Fruit fly (Drosophila melanogaster) whole organism, embryonic: ENCODE data around the gene CG34293.
A peak's percentile ranks its signal among the peaks of the same experiment; 100 is the strongest.

Source experiments
- Bgb ChIP-seq: fragments of 200-800 bp; sonication (Bioruptor generic); IDR thresholded peaks from 2 replicates; pipeline ENCODE4 v1.3.6; 2022; ENCODE audit warnings: missing biosample characterization, missing genetic modification characterization; ENCODE audit not compliant: partially characterized antibody
- CG10959 ChIP-seq: fragments of 200-800 bp; sonication (Bioruptor generic); IDR thresholded peaks from 2 replicates; pipeline ENCODE4 v1.3.6; 2022; ENCODE audit warnings: missing biosample characterization, missing genetic modification characterization
- CG11247 ChIP-seq: fragments of 200-800 bp; sonication (Bioruptor generic); IDR thresholded peaks from 2 replicates; pipeline ENCODE4 v1.3.6; 2022; ENCODE audit warnings: missing biosample characterization, missing genetic modification characterization
- CG11560 ChIP-seq: fragments of 200-800 bp; sonication (Bioruptor generic); IDR thresholded peaks from 3 replicates; pipeline ENCODE4 v1.3.6; 2022; ENCODE audit warnings: missing biosample characterization, missing genetic modification characterization
- CG12071 ChIP-seq: fragments of 200-800 bp; sonication (Bioruptor generic); optimal IDR thresholded peaks from 3 replicates; lab custom pipeline; 2018; ENCODE audit warnings: missing biosample characterization, mild to moderate bottlenecking, missing genetic modification characterization
- CG12299 ChIP-seq: fragments of 200-800 bp; sonication (Bioruptor generic); optimal IDR thresholded peaks from 2 replicates; lab custom pipeline; 2018; ENCODE audit warnings: missing biosample characterization, mild to moderate bottlenecking, missing genetic modification characterization
- CG13123 ChIP-seq: fragments of 200-800 bp; sonication (Bioruptor generic); optimal IDR thresholded peaks from 2 replicates; lab custom pipeline; 2016; ENCODE audit warnings: missing biosample characterization, missing genetic modification characterization
- CG13775 ChIP-seq: fragments of 200-800 bp; sonication (Bioruptor generic); optimal IDR thresholded peaks from 3 replicates; lab custom pipeline; 2017; ENCODE audit warnings: missing biosample characterization, mild to moderate bottlenecking, missing genetic modification characterization
- CG14050 ChIP-seq: fragments of 200-800 bp; sonication (Bioruptor generic); IDR thresholded peaks from 3 replicates; pipeline ENCODE4 v1.3.6; 2022; ENCODE audit warnings: missing biosample characterization, missing genetic modification characterization
- CG17612 ChIP-seq: fragments of 200-800 bp; sonication (Bioruptor generic); IDR thresholded peaks from 2 replicates; pipeline ENCODE4 v1.3.6; 2022; ENCODE audit warnings: missing biosample characterization, missing genetic modification characterization
- CG17802 ChIP-seq: fragments of 200-800 bp; sonication (Bioruptor generic); optimal IDR thresholded peaks from 2 replicates; lab custom pipeline; 2018; ENCODE audit warnings: missing biosample characterization, mild to moderate bottlenecking, missing genetic modification characterization, moderate library complexity
- CG2129 ChIP-seq: fragments of 200-800 bp; sonication (Bioruptor generic); IDR thresholded peaks from 2 replicates; pipeline ENCODE4 v1.3.6; 2022; ENCODE audit warnings: missing biosample characterization, missing genetic modification characterization; ENCODE audit not compliant: partially characterized antibody
- CG2678 ChIP-seq: fragments of 200-800 bp; sonication (Bioruptor generic); optimal IDR thresholded peaks from 3 replicates; lab custom pipeline; 2019; ENCODE audit warnings: missing biosample characterization, mild to moderate bottlenecking, missing genetic modification characterization, moderate library complexity
- CG30431 ChIP-seq: fragments of 200-800 bp; sonication (Bioruptor generic); optimal IDR thresholded peaks from 2 replicates; lab custom pipeline; 2017; ENCODE audit warnings: missing biosample characterization, missing genetic modification characterization
- CG3163 ChIP-seq: fragments of 200-800 bp; sonication (Bioruptor generic); optimal IDR thresholded peaks from 3 replicates; lab custom pipeline; 2016; ENCODE audit warnings: missing biosample characterization, missing genetic modification characterization
- CG33557 ChIP-seq: fragments of 200-800 bp; sonication (Bioruptor generic); optimal IDR thresholded peaks from 2 replicates; lab custom pipeline; 2019; ENCODE audit warnings: missing biosample characterization, mild to moderate bottlenecking, missing genetic modification characterization, moderate library complexity
- CG43689 ChIP-seq: fragments of 200-800 bp; sonication (Bioruptor generic); IDR thresholded peaks from 2 replicates; pipeline ENCODE4 v1.3.6; 2022; ENCODE audit warnings: missing biosample characterization, missing genetic modification characterization
- CG6791 ChIP-seq: fragments of 200-800 bp; sonication (Bioruptor generic); IDR thresholded peaks from 3 replicates; pipeline ENCODE4 v1.3.6; 2022; ENCODE audit warnings: missing biosample characterization, missing genetic modification characterization; ENCODE audit not compliant: partially characterized antibody
- CG7556 ChIP-seq: fragments of 200-800 bp; sonication (Bioruptor generic); optimal IDR thresholded peaks from 2 replicates; lab custom pipeline; 2017; ENCODE audit warnings: missing biosample characterization, mild to moderate bottlenecking, missing genetic modification characterization
- CG9437 ChIP-seq: fragments of 200-800 bp; sonication (Bioruptor generic); optimal IDR thresholded peaks from 2 replicates; lab custom pipeline; 2018; ENCODE audit warnings: missing biosample characterization, mild to moderate bottlenecking, missing genetic modification characterization
- CG9727 ChIP-seq: fragments of 200-800 bp; sonication (Bioruptor generic); optimal IDR thresholded peaks from 3 replicates; lab custom pipeline; 2017; ENCODE audit warnings: missing biosample characterization, mild to moderate bottlenecking, missing genetic modification characterization
- CG9797 ChIP-seq: fragments of 200-800 bp; sonication (Bioruptor generic); optimal IDR thresholded peaks from 3 replicates; lab custom pipeline; 2018; ENCODE audit warnings: missing biosample characterization, mild to moderate bottlenecking, missing genetic modification characterization
- CG9817 ChIP-seq: fragments of 200-800 bp; sonication (Bioruptor generic); optimal IDR thresholded peaks from 2 replicates; lab custom pipeline; 2018; ENCODE audit warnings: missing biosample characterization, mild to moderate bottlenecking, missing genetic modification characterization, moderate library complexity
- CrebB ChIP-seq: fragments of 200-800 bp; sonication (Bioruptor generic); optimal IDR thresholded peaks from 3 replicates; lab custom pipeline; 2018; ENCODE audit warnings: missing biosample characterization, mild to moderate bottlenecking, missing genetic modification characterization
- Dbx ChIP-seq: fragments of 200-800 bp; sonication (Bioruptor generic); IDR thresholded peaks from 3 replicates; pipeline ENCODE4 v1.3.6; 2022; ENCODE audit warnings: missing biosample characterization, missing genetic modification characterization
- Dll ChIP-seq: fragments of 200-800 bp; sonication (Bioruptor generic); IDR thresholded peaks from 4 replicates; pipeline ENCODE4 v1.3.6; 2022; ENCODE audit warnings: missing biosample characterization, missing genetic modification characterization; ENCODE audit not compliant: partially characterized antibody
- ERR ChIP-seq: fragments of 200-800 bp; sonication (Bioruptor generic); optimal IDR thresholded peaks from 2 replicates; lab custom pipeline; 2016; ENCODE audit warnings: missing biosample characterization, missing genetic modification characterization
- HmgD ChIP-seq: fragments of 200-800 bp; sonication (Bioruptor generic); optimal IDR thresholded peaks from 3 replicates; lab custom pipeline; 2016; ENCODE audit warnings: missing biosample characterization, missing genetic modification characterization
- Oli ChIP-seq: fragments of 200-800 bp; sonication (Bioruptor generic); optimal IDR thresholded peaks from 2 replicates; lab custom pipeline; 2018; ENCODE audit warnings: missing biosample characterization, mild to moderate bottlenecking, missing genetic modification characterization, moderate library complexity
- Poxn ChIP-seq: fragments of 200-800 bp; sonication (Bioruptor generic); IDR thresholded peaks from 2 replicates; pipeline ENCODE4 v1.3.6; 2022; ENCODE audit warnings: missing biosample characterization, missing genetic modification characterization
- Sox102F ChIP-seq: fragments of 200-800 bp; sonication (Bioruptor generic); optimal IDR thresholded peaks from 2 replicates; lab custom pipeline; 2018; ENCODE audit warnings: missing biosample characterization, mild to moderate bottlenecking, missing genetic modification characterization, moderate library complexity
- Spps ChIP-seq: fragments of 200-800 bp; sonication (Bioruptor generic); optimal IDR thresholded peaks from 2 replicates; lab custom pipeline; 2018; ENCODE audit warnings: missing biosample characterization, mild to moderate bottlenecking, missing genetic modification characterization
- br ChIP-seq: fragments of >200 bp; optimal IDR thresholded peaks from 2 replicates; lab custom pipeline; 2017
- chinmo ChIP-seq: fragments of 200-800 bp; sonication (Bioruptor generic); IDR thresholded peaks from 4 replicates; pipeline ENCODE4 v1.3.6; 2022; ENCODE audit warnings: missing biosample characterization, missing genetic modification characterization; ENCODE audit not compliant: partially characterized antibody
- danr ChIP-seq: fragments of 200-800 bp; sonication (Bioruptor generic); IDR thresholded peaks from 2 replicates; pipeline ENCODE4 v1.3.6; 2022; ENCODE audit warnings: missing biosample characterization, missing genetic modification characterization
- gcm ChIP-seq: fragments of 200-800 bp; sonication (Bioruptor generic); optimal IDR thresholded peaks from 2 replicates; lab custom pipeline; 2019; ENCODE audit warnings: missing biosample characterization, mild to moderate bottlenecking, missing genetic modification characterization, moderate library complexity
- h ChIP-seq: fragments of >200 bp; optimal IDR thresholded peaks from 2 replicates; lab custom pipeline; 2017
- hkb ChIP-seq, 2 experiments: fragments of 200-800 bp in 1 of 2; fragments of >200 bp in 1 of 2; sonication (Bioruptor generic) in 1 of 2; IDR thresholded peaks in 1 of 2; optimal IDR thresholded peaks in 1 of 2; 2 replicates each; pipeline versions ENCODE4 v1.3.6 to Lab custom; 2017 to 2022; ENCODE audit warnings: missing biosample characterization in 1 of 2, missing genetic modification characterization in 1 of 2
- maf-S ChIP-seq: fragments of 200-800 bp; sonication (Bioruptor generic); optimal IDR thresholded peaks from 2 replicates; lab custom pipeline; 2016; ENCODE audit warnings: missing biosample characterization, missing genetic modification characterization
- nau ChIP-seq: fragments of 200-800 bp; sonication (Bioruptor generic); optimal IDR thresholded peaks from 3 replicates; lab custom pipeline; 2017; ENCODE audit warnings: missing biosample characterization, mild to moderate bottlenecking, missing genetic modification characterization, missing genetic modification reagents
- odd ChIP-seq: fragments of 200-800 bp; sonication (Bioruptor generic); optimal IDR thresholded peaks from 2 replicates; lab custom pipeline; 2017; ENCODE audit warnings: missing biosample characterization, mild to moderate bottlenecking, missing genetic modification characterization
- psq ChIP-seq: fragments of 200-800 bp; sonication (Bioruptor generic); optimal IDR thresholded peaks from 2 replicates; lab custom pipeline; 2017; ENCODE audit warnings: missing biosample characterization, missing genetic modification characterization
- run ChIP-seq: fragments of 200-800 bp; sonication (Bioruptor generic); optimal IDR thresholded peaks from 3 replicates; lab custom pipeline; 2018; ENCODE audit warnings: missing biosample characterization, mild to moderate bottlenecking, missing genetic modification characterization
- sc ChIP-seq, 3 experiments: fragments of >200 bp in 2 of 3; fragments of 200-800 bp in 1 of 3; sonication (Bioruptor generic) in 1 of 3; optimal IDR thresholded peaks; 2 replicates in 2 of 3; 3 replicates in 1 of 3; lab custom pipeline; 2017; ENCODE audit warnings: mild to moderate bottlenecking in 1 of 3, missing biosample characterization in 1 of 3, missing genetic modification characterization in 1 of 3, missing genetic modification reagents in 1 of 3
- sens-2 ChIP-seq: fragments of 200-800 bp; sonication (Bioruptor generic); IDR thresholded peaks from 2 replicates; pipeline ENCODE4 v1.3.6; 2022; ENCODE audit warnings: missing biosample characterization, missing genetic modification characterization
- sisA ChIP-seq: fragments of 200-800 bp; sonication (Bioruptor generic); IDR thresholded peaks from 2 replicates; pipeline ENCODE4 v1.3.6; 2022; ENCODE audit warnings: missing biosample characterization, missing genetic modification characterization
- tup ChIP-seq: fragments of 200-800 bp; sonication (Bioruptor generic); optimal IDR thresholded peaks from 2 replicates; lab custom pipeline; 2016; ENCODE audit warnings: missing biosample characterization, mild to moderate bottlenecking, missing genetic modification characterization, moderate library complexity
- z ChIP-seq: fragments of 200-800 bp; sonication (Bioruptor generic); IDR thresholded peaks from 3 replicates; pipeline ENCODE4 v1.3.6; 2022; ENCODE audit warnings: missing biosample characterization, missing genetic modification characterization
- zen ChIP-seq: fragments of 200-800 bp; sonication (Bioruptor generic); optimal IDR thresholded peaks from 3 replicates; lab custom pipeline; 2018; ENCODE audit warnings: missing biosample characterization, mild to moderate bottlenecking, missing genetic modification characterization, moderate library complexity

The CG34293 gene

DNA sequence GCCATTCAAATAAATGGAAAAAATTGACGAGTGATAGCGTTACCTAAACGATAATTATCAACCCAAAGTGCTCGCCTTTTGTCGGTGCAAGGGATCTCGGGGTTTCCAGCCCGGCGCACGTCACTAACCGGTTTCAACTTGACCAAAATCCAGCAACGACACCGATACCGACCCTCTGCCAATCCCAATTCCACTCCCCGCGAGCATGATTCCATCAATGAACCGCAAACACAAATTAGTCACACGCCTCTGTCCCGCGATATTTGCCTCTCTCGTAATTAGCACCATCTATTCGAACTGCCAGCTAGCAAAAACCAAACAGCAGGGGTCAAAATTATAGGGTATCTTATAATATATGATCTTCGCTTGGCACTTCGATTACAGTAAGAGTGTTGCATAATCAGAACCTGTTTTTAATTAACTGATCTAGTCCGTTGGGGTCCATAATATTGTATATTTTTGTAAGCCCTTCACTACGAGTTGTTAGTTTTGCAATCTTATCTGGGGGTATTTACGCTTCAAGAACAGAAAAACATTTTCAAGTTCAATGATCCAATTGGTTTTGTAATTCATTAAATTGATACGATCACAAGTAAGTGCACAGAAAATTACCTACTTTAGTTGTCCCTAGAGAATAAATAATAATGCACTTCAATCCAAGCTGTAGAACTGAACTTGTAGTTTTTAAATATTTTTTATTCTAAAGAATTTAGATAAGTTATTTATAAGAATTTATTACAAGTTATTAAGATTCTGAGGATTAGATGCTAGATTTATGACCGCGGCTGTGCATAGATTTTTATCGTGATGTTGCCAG lies 12.1 kb downstream of the CG34293 start (continued):
- peak; percentile 65 for TF ChIP-seq CG2678 (tag; lab: Kevin White, UChicago)
- TF ChIP-seq CG33557 (GFP tag; lab: Kevin White, UChicago) = no peak
- TF ChIP-seq gcm = no peak
- TF ChIP-seq ERR (GFP tag; lab: Kevin White, UChicago) = no peak
- TF ChIP-seq tup (GFP tag; lab: Kevin White, UChicago) = no peak
- no peak for TF ChIP-seq CG30431 (GFP tag; lab: Kevin White, UChicago)
- TF ChIP-seq CG17802 (tag; lab: Kevin White, UChicago) = no peak
- TF ChIP-seq CG11247 (GFP tag; lab: Robert Waterston, UW) = no peak
- TF ChIP-seq Spps (tag; lab: Kevin White, UChicago) = peak; percentile 17
- no peak for TF ChIP-seq CG17612 (GFP tag; lab: Robert Waterston, UW)
- TF ChIP-seq Dll = no peak
- no peak for TF ChIP-seq CG13123 (GFP tag; lab: Kevin White, UChicago)
- no peak for TF ChIP-seq psq (GFP tag; lab: Kevin White, UChicago)
- peak; percentile 67 for TF ChIP-seq CG7556 (GFP tag; lab: Kevin White, UChicago)
- no peak for TF ChIP-seq CG12071
- no peak for TF ChIP-seq CG2129 (GFP tag; lab: Robert Waterston, UW)
- no peak for TF ChIP-seq Poxn (GFP tag; lab: Robert Waterston, UW)
- no peak for TF ChIP-seq h
- TF ChIP-seq maf-S (GFP tag; lab: Kevin White, UChicago) = no peak
- peak; percentile 70 for TF ChIP-seq Oli
- no peak for TF ChIP-seq sisA (GFP tag; lab: Robert Waterston, UW)
- no peak for TF ChIP-seq Bgb (GFP tag; lab: Robert Waterston, UW)
- no peak for TF ChIP-seq hkb (optimal IDR thresholded peaks at IDR 0.05; lab: Kevin White, UChicago)
- 0 out of 2 replicates have a peak, but pooled peaks have one; percentile 12 for TF ChIP-seq hkb (GFP tag; IDR thresholded peaks at IDR 0.05; lab: Robert Waterston, UW)
- peak; percentile 87; the same call in 2 of the 4 replicates for TF ChIP-seq chinmo (GFP tag; lab: Robert Waterston, UW)
- TF ChIP-seq odd = peak; percentile 39
- no peak for TF ChIP-seq z
- peak; percentile 25 for TF ChIP-seq Sox102F (GFP tag; lab: Kevin White, UChicago)
- TF ChIP-seq CG43689 (GFP tag; lab: Robert Waterston, UW) = no peak
- TF ChIP-seq sc (optimal IDR thresholded peaks at IDR 0.05; lab: Kevin White, UChicago) = no peak
- TF ChIP-seq sc (GFP tag; optimal IDR thresholded peaks at IDR 0.05; lab: Kevin White, UChicago) = peak; percentile 3
- no peak for TF ChIP-seq HmgD
- TF ChIP-seq danr (GFP tag; lab: Robert Waterston, UW) = no peak
- TF ChIP-seq CG6791 = no peak
- TF ChIP-seq CG9727 (GFP tag; lab: Kevin White, UChicago) = peak; percentile 70
- no peak for TF ChIP-seq sens-2 (GFP tag; lab: Robert Waterston, UW)
- TF ChIP-seq Dbx (GFP tag; lab: Robert Waterston, UW) = 0 out of 3 replicates have a peak, but pooled peaks have one; percentile 12
- TF ChIP-seq nau (GFP tag; lab: Kevin White, UChicago) = no peak
- no peak for TF ChIP-seq br (lab: Kevin White, UChicago)
- TF ChIP-seq CG3163 (GFP tag; lab: Kevin White, UChicago) = no peak
- no peak for TF ChIP-seq CG9797
- no peak for TF ChIP-seq CG10959 (GFP tag; lab: Robert Waterston, UW)
- peak; percentile 64 for TF ChIP-seq CG9437 (GFP tag; lab: Kevin White, UChicago)
- peak; percentile 57 for TF ChIP-seq CG13775
- TF ChIP-seq CG12299 = peak; percentile 43
- no peak for TF ChIP-seq zen (tag; lab: Kevin White, UChicago)
- TF ChIP-seq CG14050 (GFP tag; lab: Robert Waterston, UW) = no peak
- TF ChIP-seq CG9817 (tag; lab: Kevin White, UChicago) = peak; percentile 35
- TF ChIP-seq run (tag; lab: Kevin White, UChicago) = no peak
- TF ChIP-seq CG11560 (tag; lab: Robert Waterston, UW) = no peak
- no peak for TF ChIP-seq CrebB (tag; lab: Kevin White, UChicago)
